Worm (Caenorhabditis elegans) whole organism, L4 larva: Measurements from ENCODE around the gene F59F5.7.

ENCODE experiments used
- D1046.2 ChIP-seq: fragments of 200-800 bp; sonication (Bioruptor generic); IDR thresholded peaks from 2 replicates; pipeline ENCODE4 v1.3.6; 2022; ENCODE audit warnings: missing genetic modification characterization, missing compliant biosample characterization
- aha-1 ChIP-seq: fragments of 150-350 bp; peaks from one replicate; lab custom pipeline; 2014; ENCODE audit warnings: missing biosample characterization, missing genetic modification characterization
- hlh-30 ChIP-seq: sonication (generic microtip); optimal IDR thresholded peaks from 2 replicates; lab custom pipeline; 2017; ENCODE audit warnings: antibody characterized with exemption, mild to moderate bottlenecking, missing genetic modification characterization, missing compliant biosample characterization; ENCODE audit not compliant: insufficient read depth
- nhr-6 ChIP-seq: fragments of 150-350 bp; optimal IDR thresholded peaks from 2 replicates; lab custom pipeline; 2014; ENCODE audit warnings: missing biosample characterization, missing genetic modification characterization
- pqm-1 ChIP-seq: sonication (generic microtip); optimal IDR thresholded peaks from 2 replicates; lab custom pipeline; 2017; ENCODE audit warnings: missing biosample characterization, missing genetic modification characterization

- TF ChIP-seq pqm-1 (tag; lab: Kevin White, UChicago) (no peak), nhr-6 (no peak), aha-1 (tag; lab: Kevin White, UChicago) (no peak), D1046.2 (no peak), hlh-30 (tag; lab: Kevin White, UChicago) (no peak)
These were observed 45.2 kb upstream of the F59F5.7 start for ce11 chrX:10514056-10514455.
